Fruit fly (Drosophila melanogaster) whole organism, embryonic: ENCODE data around the gene CG13314.

Experiments used
- Asciz ChIP-seq: fragments of 200-800 bp; sonication (Bioruptor generic); optimal IDR thresholded peaks from 2 replicates; lab custom pipeline; 2017; ENCODE audit warnings: missing biosample characterization, mild to moderate bottlenecking, missing genetic modification characterization, missing genetic modification reagents
- B-H2 ChIP-seq: fragments of 200-800 bp; sonication (Bioruptor generic); optimal IDR thresholded peaks from 2 replicates; lab custom pipeline; 2018; ENCODE audit warnings: missing biosample characterization, mild to moderate bottlenecking, missing genetic modification characterization
- CG10565 ChIP-seq: fragments of 200-800 bp; sonication (Bioruptor generic); optimal IDR thresholded peaks from 3 replicates; lab custom pipeline; 2016; ENCODE audit warnings: missing biosample characterization, mild to moderate bottlenecking, missing genetic modification characterization
- CG10654 ChIP-seq: fragments of 200-800 bp; sonication (Bioruptor generic); optimal IDR thresholded peaks from 2 replicates; lab custom pipeline; 2016; ENCODE audit warnings: missing biosample characterization, missing genetic modification characterization
- CG10959 ChIP-seq: fragments of 200-800 bp; sonication (Bioruptor generic); IDR thresholded peaks from 2 replicates; pipeline ENCODE4 v1.3.6; 2022; ENCODE audit warnings: missing biosample characterization, missing genetic modification characterization
- CG1233 ChIP-seq: fragments of 200-800 bp; sonication (Bioruptor generic); optimal IDR thresholded peaks from 4 replicates; lab custom pipeline; 2018; ENCODE audit warnings: missing biosample characterization, mild to moderate bottlenecking, missing genetic modification characterization
- CG12659 ChIP-seq: fragments of 200-800 bp; sonication (Bioruptor generic); optimal IDR thresholded peaks from 3 replicates; lab custom pipeline; 2017; ENCODE audit warnings: mild to moderate bottlenecking, missing biosample characterization, missing genetic modification reagents, missing genetic modification characterization
- CG13624 ChIP-seq: fragments of 200-800 bp; sonication (Bioruptor generic); optimal IDR thresholded peaks from 2 replicates; lab custom pipeline; 2016; ENCODE audit warnings: missing biosample characterization, missing genetic modification characterization
- CG13894 ChIP-seq: fragments of 200-800 bp; sonication (Bioruptor generic); optimal IDR thresholded peaks from 3 replicates; lab custom pipeline; 2018; ENCODE audit warnings: missing biosample characterization, mild to moderate bottlenecking, missing genetic modification characterization, moderate library complexity
- CG14667 ChIP-seq: fragments of 200-800 bp; sonication (Bioruptor generic); IDR thresholded peaks from 2 replicates; pipeline ENCODE4 v1.3.6; 2022; ENCODE audit warnings: missing biosample characterization, missing genetic modification characterization
- CG14965 ChIP-seq: fragments of 200-800 bp; sonication (Bioruptor generic); optimal IDR thresholded peaks from 2 replicates; lab custom pipeline; 2016; ENCODE audit warnings: missing biosample characterization, missing genetic modification characterization, borderline replicate concordance
- CG18619 ChIP-seq: fragments of 200-800 bp; sonication (Bioruptor generic); optimal IDR thresholded peaks from 3 replicates; lab custom pipeline; 2017; ENCODE audit warnings: missing biosample characterization, mild to moderate bottlenecking, missing genetic modification characterization
- CG18764 ChIP-seq: fragments of 200-800 bp; sonication (Bioruptor generic); optimal IDR thresholded peaks from 3 replicates; lab custom pipeline; 2016; ENCODE audit warnings: missing biosample characterization, missing genetic modification characterization
- CG2678 ChIP-seq: fragments of 200-800 bp; sonication (Bioruptor generic); optimal IDR thresholded peaks from 3 replicates; lab custom pipeline; 2019; ENCODE audit warnings: missing biosample characterization, mild to moderate bottlenecking, missing genetic modification characterization, moderate library complexity
- CG31365 ChIP-seq: fragments of 200-800 bp; sonication (Bioruptor generic); optimal IDR thresholded peaks from 2 replicates; lab custom pipeline; 2018; ENCODE audit warnings: missing biosample characterization, mild to moderate bottlenecking, missing genetic modification characterization
- CG32772 ChIP-seq: fragments of 200-800 bp; sonication (Bioruptor generic); IDR thresholded peaks from 2 replicates; pipeline ENCODE4 v1.3.6; 2022; ENCODE audit warnings: missing biosample characterization, missing genetic modification characterization
- CG34224 ChIP-seq: fragments of 200-800 bp; sonication (Bioruptor generic); IDR thresholded peaks from 3 replicates; pipeline ENCODE4 v1.3.6; 2022; ENCODE audit warnings: missing biosample characterization, missing genetic modification characterization; ENCODE audit not compliant: partially characterized antibody
- CG4404 ChIP-seq: fragments of 200-800 bp; sonication (Bioruptor generic); IDR thresholded peaks from 2 replicates; pipeline ENCODE4 v1.3.6; 2022; ENCODE audit warnings: missing biosample characterization, missing genetic modification characterization
- CG5180 ChIP-seq: fragments of 200-800 bp; sonication (Bioruptor generic); optimal IDR thresholded peaks from 3 replicates; lab custom pipeline; 2017; ENCODE audit warnings: missing biosample characterization, missing genetic modification characterization, mild to moderate bottlenecking, moderate library complexity, missing genetic modification reagents
- CG6654 ChIP-seq: fragments of 200-800 bp; sonication (Bioruptor generic); optimal IDR thresholded peaks from 2 replicates; lab custom pipeline; 2017; ENCODE audit warnings: missing biosample characterization, mild to moderate bottlenecking, missing genetic modification characterization
- CG9932 ChIP-seq: fragments of 200-800 bp; sonication (Bioruptor generic); IDR thresholded peaks from 2 replicates; pipeline ENCODE4 v1.3.6; 2022; ENCODE audit warnings: missing biosample characterization, missing genetic modification characterization
- CkIIα-i1 ChIP-seq: fragments of 200-800 bp; sonication (Bioruptor generic); IDR thresholded peaks from 2 replicates; pipeline ENCODE4 v1.3.6; 2022; ENCODE audit warnings: missing biosample characterization, missing genetic modification characterization
- Dip2 ChIP-seq: fragments of 200-800 bp; sonication (Bioruptor generic); IDR thresholded peaks from 2 replicates; pipeline ENCODE4 v1.3.6; 2022; ENCODE audit warnings: missing biosample characterization, missing genetic modification characterization
- Fer2 ChIP-seq: fragments of 200-800 bp; sonication (Bioruptor generic); optimal IDR thresholded peaks from 2 replicates; lab custom pipeline; 2018; ENCODE audit warnings: missing biosample characterization, mild to moderate bottlenecking, missing genetic modification characterization, moderate library complexity
- HHEX ChIP-seq: fragments of 200-800 bp; sonication (Bioruptor generic); optimal IDR thresholded peaks from 3 replicates; lab custom pipeline; 2017; ENCODE audit warnings: missing biosample characterization, mild to moderate bottlenecking, missing genetic modification characterization, missing genetic modification reagents
- Jarid2 ChIP-seq: fragments of 200-800 bp; sonication (Bioruptor generic); optimal IDR thresholded peaks from 3 replicates; lab custom pipeline; 2017; ENCODE audit warnings: mild to moderate bottlenecking, missing biosample characterization, missing genetic modification reagents, missing genetic modification characterization
- Med ChIP-seq: fragments of 200-800 bp; sonication (Bioruptor generic); peaks from one replicate; lab custom pipeline; 2016; ENCODE audit warnings: missing biosample characterization, missing genetic modification characterization, mild to moderate bottlenecking, inconsistent platforms, moderate library complexity
- Mrtf ChIP-seq: fragments of 200-800 bp; sonication (Bioruptor generic); IDR thresholded peaks from 3 replicates; pipeline ENCODE4 v1.3.6; 2022; ENCODE audit warnings: missing biosample characterization, missing genetic modification characterization
- Opbp ChIP-seq: fragments of 200-800 bp; sonication (Bioruptor generic); IDR thresholded peaks from 3 replicates; pipeline ENCODE4 v1.3.6; 2022; ENCODE audit warnings: missing biosample characterization, missing genetic modification characterization; ENCODE audit not compliant: partially characterized antibody
- Scr ChIP-seq: fragments of 200-800 bp; sonication (Bioruptor generic); IDR thresholded peaks from 2 replicates; pipeline ENCODE4 v1.3.6; 2022; ENCODE audit warnings: missing biosample characterization, missing genetic modification characterization; ENCODE audit not compliant: partially characterized antibody
- Ssrp ChIP-seq: fragments of 200-800 bp; sonication (Bioruptor generic); optimal IDR thresholded peaks from 2 replicates; lab custom pipeline; 2018; ENCODE audit warnings: missing biosample characterization, mild to moderate bottlenecking, missing genetic modification characterization, moderate library complexity
- Usf ChIP-seq: fragments of 200-800 bp; sonication (Bioruptor generic); optimal IDR thresholded peaks from 2 replicates; lab custom pipeline; 2017; ENCODE audit warnings: missing genotype, missing biosample characterization, missing genetic modification characterization
- Xbp1 ChIP-seq: fragments of 200-800 bp; sonication (Bioruptor generic); optimal IDR thresholded peaks from 3 replicates; lab custom pipeline; 2016; ENCODE audit warnings: missing biosample characterization, mild to moderate bottlenecking, missing genetic modification characterization
- bab2 ChIP-seq: fragments of 200-800 bp; sonication (Bioruptor generic); optimal IDR thresholded peaks from 2 replicates; lab custom pipeline; 2016; ENCODE audit warnings: missing biosample characterization, missing genetic modification characterization
- cas ChIP-seq: fragments of 200-800 bp; sonication (Bioruptor generic); IDR thresholded peaks from 2 replicates; pipeline ENCODE4 v1.3.6; 2022; ENCODE audit warnings: missing biosample characterization, missing genetic modification characterization
- chif ChIP-seq, 2 experiments: fragments of 200-800 bp; sonication (Bioruptor generic); optimal IDR thresholded peaks; 3 replicates each; lab custom pipeline; 2016; ENCODE audit warnings: missing biosample characterization in 2 of 2, missing genetic modification characterization in 2 of 2
- crp ChIP-seq, 2 experiments: fragments of 200-800 bp; sonication (Bioruptor generic); optimal IDR thresholded peaks; 2 replicates in 1 of 2; 3 replicates in 1 of 2; lab custom pipeline; 2017; ENCODE audit warnings: missing biosample characterization in 2 of 2, missing genetic modification characterization in 2 of 2, mild to moderate bottlenecking in 1 of 2, moderate library complexity in 1 of 2
- emc ChIP-seq: fragments of 200-800 bp; sonication (Bioruptor generic); optimal IDR thresholded peaks from 2 replicates; lab custom pipeline; 2016; ENCODE audit warnings: missing biosample characterization, missing genetic modification characterization
- fd96Cb ChIP-seq: fragments of 200-800 bp; sonication (Bioruptor generic); optimal IDR thresholded peaks from 2 replicates; lab custom pipeline; 2018; ENCODE audit warnings: missing biosample characterization, mild to moderate bottlenecking, missing genetic modification characterization, moderate library complexity
- gem ChIP-seq: fragments of 200-800 bp; sonication (Bioruptor generic); optimal IDR thresholded peaks from 2 replicates; lab custom pipeline; 2019; ENCODE audit warnings: missing biosample characterization, mild to moderate bottlenecking, missing genetic modification characterization, moderate library complexity
- gsb-n ChIP-seq: fragments of 200-800 bp; sonication (Bioruptor generic); optimal IDR thresholded peaks from 3 replicates; lab custom pipeline; 2018; ENCODE audit warnings: missing biosample characterization, mild to moderate bottlenecking, missing genetic modification characterization
- jigr1 ChIP-seq: fragments of 200-800 bp; sonication (Bioruptor generic); IDR thresholded peaks from 3 replicates; pipeline ENCODE4 v1.3.6; 2022; ENCODE audit warnings: missing biosample characterization, missing genetic modification characterization
- jing ChIP-seq: fragments of 200-800 bp; sonication (Bioruptor generic); optimal IDR thresholded peaks from 2 replicates; lab custom pipeline; 2018; ENCODE audit warnings: missing biosample characterization, mild to moderate bottlenecking, missing genetic modification characterization
- ken ChIP-seq: fragments of 200-800 bp; sonication (Bioruptor generic); IDR thresholded peaks from 3 replicates; pipeline ENCODE4 v1.3.6; 2022; ENCODE audit warnings: missing biosample characterization, missing genetic modification characterization
- mam ChIP-seq: fragments of 200-800 bp; sonication (Bioruptor generic); optimal IDR thresholded peaks from 3 replicates; lab custom pipeline; 2016; ENCODE audit warnings: missing biosample characterization, missing genetic modification characterization
- schlank ChIP-seq: fragments of 200-800 bp; sonication (Bioruptor generic); optimal IDR thresholded peaks from 2 replicates; lab custom pipeline; 2018; ENCODE audit warnings: missing biosample characterization, mild to moderate bottlenecking, missing genetic modification characterization
- sens-2 ChIP-seq: fragments of 200-800 bp; sonication (Bioruptor generic); IDR thresholded peaks from 2 replicates; pipeline ENCODE4 v1.3.6; 2022; ENCODE audit warnings: missing biosample characterization, missing genetic modification characterization
- tap ChIP-seq: fragments of 200-800 bp; optimal IDR thresholded peaks from 3 replicates; lab custom pipeline; 2019; ENCODE audit warnings: missing biosample characterization, mild to moderate bottlenecking, missing genetic modification characterization, moderate library complexity
- ttk ChIP-seq: fragments of 200-800 bp; sonication (Bioruptor generic); IDR thresholded peaks from 2 replicates; pipeline ENCODE4 v2.1.2; 2022; ENCODE audit warnings: missing biosample characterization, missing genetic modification characterization
- wor ChIP-seq: fragments of 200-800 bp; sonication (Bioruptor generic); IDR thresholded peaks from 2 replicates; pipeline ENCODE4 v1.3.6; 2022; ENCODE audit warnings: missing biosample characterization, missing genetic modification characterization

The CG13314 gene

DNA sequence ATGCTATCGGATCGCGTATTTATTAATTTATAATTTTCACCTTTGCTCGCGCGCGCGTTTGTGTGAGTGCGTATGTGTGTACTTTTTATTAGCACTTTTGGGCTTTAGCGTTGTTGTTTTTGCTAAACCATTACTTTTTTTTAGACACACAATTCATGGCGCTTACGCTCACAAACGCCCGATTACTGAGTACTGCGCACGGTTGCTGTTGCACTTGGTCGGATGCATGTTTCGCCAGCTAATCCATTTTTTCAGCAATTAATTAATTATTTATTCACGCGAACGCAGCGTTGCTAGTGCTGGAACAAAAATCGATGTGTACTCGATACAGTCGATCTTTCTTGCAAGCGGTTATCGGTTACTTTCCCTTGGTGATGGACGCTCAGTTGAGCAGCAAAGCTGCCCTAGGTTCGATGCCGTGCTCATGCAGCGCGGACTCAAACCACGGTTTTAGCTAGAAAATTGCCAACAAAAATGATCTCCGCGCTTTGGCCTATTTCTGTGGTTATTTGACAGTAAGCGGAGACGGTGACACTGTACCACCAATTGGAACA is 16.2 kb downstream of the CG13314 start, which contains the start of the genes smg and CG5087 (continued):
- TF ChIP-seq Ssrp (tag; lab: Kevin White, UChicago) (no peak), CG10654 (GFP tag; lab: Kevin White, UChicago) (peak; percentile 16), bab2 (GFP tag; lab: Kevin White, UChicago) (peak; percentile 14), gsb-n (peak; percentile 39), CG12659 (peak; percentile 89), CkIIα-i1 (GFP tag; lab: Robert Waterston, UW) (no peak), Dip2 (GFP tag; lab: Robert Waterston, UW) (no peak), CG10959 (GFP tag; lab: Robert Waterston, UW) (no peak), crp (GFP tag; optimal IDR thresholded peaks at IDR 0.05; lab: Kevin White, UChicago) (peak in 1 of 2 experiments; percentile 1), cas (GFP tag; lab: Robert Waterston, UW) (0 out of 2 replicates have a peak, but pooled peaks have one; percentile 25), Opbp (GFP tag; lab: Robert Waterston, UW) (peak; percentile 81), Xbp1 (GFP tag; lab: Kevin White, UChicago) (peak; percentile 67), CG5180 (GFP tag; lab: Kevin White, UChicago) (no peak), mam (peak; percentile 72), schlank (no peak), CG18619 (GFP tag; lab: Kevin White, UChicago) (no peak), CG32772 (no peak), CG2678 (no peak), CG18764 (no peak), Usf (GFP tag; lab: Kevin White, UChicago) (peak; percentile 9), CG31365 (no peak), Fer2 (tag; lab: Kevin White, UChicago) (no peak), CG14965 (GFP tag; lab: Kevin White, UChicago) (no peak), jing (GFP tag; lab: Kevin White, UChicago) (no peak), wor (no peak), jigr1 (GFP tag; lab: Robert Waterston, UW) (no peak), CG6654 (GFP tag; lab: Kevin White, UChicago) (no peak), HHEX (no peak), Med (GFP tag; lab: Kevin White, UChicago) (peak; percentile 92), CG10565 (GFP tag; lab: Kevin White, UChicago) (no peak), chif (GFP tag; optimal IDR thresholded peaks at IDR 0.05; lab: Kevin White, UChicago) (peak; percentile 2 to 57), CG34224 (GFP tag; lab: Robert Waterston, UW) (no peak; the same call in 2 of the 3 replicates), CG4404 (GFP tag; lab: Robert Waterston, UW) (no peak), Scr (peak; percentile 59), CG13624 (GFP tag; lab: Kevin White, UChicago) (peak; percentile 74), CG13894 (tag; lab: Kevin White, UChicago) (no peak), Mrtf (GFP tag; lab: Robert Waterston, UW) (no peak), CG1233 (GFP tag; lab: Kevin White, UChicago) (no peak), ttk (no peak; the same call in 1 of the 2 replicates), gem (tag; lab: Kevin White, UChicago) (no peak), CG9932 (GFP tag; lab: Robert Waterston, UW) (peak; percentile 80), Jarid2 (GFP tag; lab: Kevin White, UChicago) (peak; percentile 42), emc (no peak), fd96Cb (tag; lab: Kevin White, UChicago) (no peak), sens-2 (GFP tag; lab: Robert Waterston, UW) (no peak), tap (no peak), B-H2 (GFP tag; lab: Kevin White, UChicago) (peak; percentile 64), ken (peak; percentile 70), Asciz (no peak), CG14667 (no peak)
